Worm (Caenorhabditis elegans): ENCODE data around the gene F58E6.8.

F58E6.8 gene

ce11 chrV:9754459-9754858, 1.2 kb downstream of the F58E6.8 start, which contains the start of gene F58E6.5:
TSS of gene F58E6.5 (minus strand) at chrV:9754559.
- TF ChIP-seq Y95B8A.8 (GFP tag; IDR thresholded peaks at IDR 0.05): no peak

ce11 chrV:9753554-9753953, 2.1 kb downstream of the F58E6.8 start:
- TF ChIP-seq chd-7 (tag; optimal IDR thresholded peaks at IDR 0.05) (no peak), zim-3 (tag; optimal IDR thresholded peaks at IDR 0.05) (no peak), F23B12.7 (tag; optimal IDR thresholded peaks at IDR 0.05; ENCODE audit: insufficient read depth) (no peak), Y95B8A.8 (GFP tag; IDR thresholded peaks at IDR 0.05) (no peak), nhr-90 (tag; optimal IDR thresholded peaks at IDR 0.05) (no peak), akir-1 (GFP tag; optimal IDR thresholded peaks at IDR 0.05) (no peak), C17E4.6 (GFP tag; IDR thresholded peaks at IDR 0.05) (no peak), tbp1 (GFP tag; optimal IDR thresholded peaks at IDR 0.05) (no peak), tbx-9 (tag; optimal IDR thresholded peaks at IDR 0.05; ENCODE audit: borderline replicate concordance) (no peak), dox-1 (GFP tag; IDR thresholded peaks at IDR 0.05) (no peak), him-1 (tag; optimal IDR thresholded peaks at IDR 0.05) (no peak), F37B4.10 (GFP tag; IDR thresholded peaks at IDR 0.05) (no peak), Y79H2A.3 (GFP tag; conservative IDR thresholded peaks at IDR 0.05) (no peak), hlh-12 (tag; optimal IDR thresholded peaks at IDR 0.05) (no peak)

- TF ChIP-seq efl-1 (GFP tag; optimal IDR thresholded peaks at IDR 0.05) (no peak), madf-10 (tag; optimal IDR thresholded peaks at IDR 0.05) (no peak), tlf-1 (GFP tag; optimal IDR thresholded peaks at IDR 0.05) (no peak)
These were observed 2.7 kb downstream of the F58E6.8 start, which contains the start of gene F58E6.6 for ce11 chrV:9752918-9753317. TSS of gene F58E6.6 (minus strand) at chrV:9753018.

- TF ChIP-seq unc-130 (GFP tag; optimal IDR thresholded peaks at IDR 0.05) (no peak), D2030.7 (GFP tag; IDR thresholded peaks at IDR 0.05) (no peak), snpc-1.3 (tag; optimal IDR thresholded peaks at IDR 0.05; ENCODE audit: insufficient read depth) (no peak), F55B11.4 (tag; optimal IDR thresholded peaks at IDR 0.05; ENCODE audit: borderline replicate concordance, insufficient read depth) (no peak), F39B2.1 (GFP tag; IDR thresholded peaks at IDR 0.05) (no peak), F52B5.7 (tag; optimal IDR thresholded peaks at IDR 0.05) (no peak), let-607 (tag; optimal IDR thresholded peaks at IDR 0.05) (no peak), hmg-20 (GFP tag; IDR thresholded peaks at IDR 0.05) (no peak), nfya-2 (GFP tag; IDR thresholded peaks at IDR 0.05) (no peak), Y95B8A.8 (GFP tag; IDR thresholded peaks at IDR 0.05) (no peak), cebp-2 (GFP tag; IDR thresholded peaks at IDR 0.05) (no peak), ztf-3 (GFP tag; optimal IDR thresholded peaks at IDR 0.05) (no peak), ama-1 (optimal IDR thresholded peaks at IDR 0.05) (no peak), ama-1 (GFP tag; optimal IDR thresholded peaks at IDR 0.05) (no peak), mel-28 (tag; optimal IDR thresholded peaks at IDR 0.05; ENCODE audit: borderline replicate concordance) (no peak)
These were observed 5.3 kb downstream of the F58E6.8 start, which contains the start of gene F58E6.4 for ce11 chrV:9750308-9750707. TSS of gene F58E6.4 (minus strand) at chrV:9750408.

ce11 chrV:9744934-9745333, 10.7 kb downstream of the F58E6.8 start, which contains the start of gene F58E6.13:
TSS of gene F58E6.13 (plus strand) at chrV:9745234.
- TF ChIP-seq zim-3 (tag; optimal IDR thresholded peaks at IDR 0.05) (peak; percentile 17), K12H6.12 (tag; optimal IDR thresholded peaks at IDR 0.05) (no peak)

Measured in whole organism, young adult.